Fruit fly (Drosophila melanogaster) S2 (cell line): Measurements from ENCODE around the gene FucT6.

Experiments
- CG8478 ChIP-seq: fragments of >200 bp; optimal IDR thresholded peaks from 2 replicates; lab custom pipeline; 2018
- CTCF ChIP-seq, 2 experiments: fragments of >200 bp; optimal IDR thresholded peaks; 2 replicates each; lab custom pipeline; 2018

DNA sequence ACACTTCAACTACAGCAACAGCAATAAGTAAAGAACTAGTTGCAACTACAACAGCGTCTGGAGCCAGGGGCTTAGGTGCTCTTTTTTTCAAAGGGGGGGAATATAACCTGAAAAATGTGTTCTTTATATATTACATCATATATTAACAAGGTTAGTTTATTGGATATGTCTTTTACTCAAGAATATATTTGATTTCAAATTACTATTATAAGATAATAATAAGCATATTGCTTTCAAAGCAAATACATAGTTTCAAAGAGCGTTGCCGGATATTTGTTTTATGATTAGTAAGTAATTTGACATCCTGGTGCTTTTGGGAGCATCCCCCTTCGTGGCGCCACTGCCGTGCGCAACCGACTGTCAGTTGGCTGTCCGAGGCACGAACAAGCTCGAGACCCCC, 50.7 kb downstream of the FucT6 start:
- no peak for TF ChIP-seq CG8478
- TF ChIP-seq CTCF (optimal IDR thresholded peaks at IDR 0.05; lab: Kevin White, UChicago), result no peak
